Worm (Caenorhabditis elegans) whole organism, midembryonic: Measurements from ENCODE around the gene Y38E10A.17.

ENCODE experiments used
- klf-2 ChIP-seq: fragments of 200-800 bp; sonication (Bioruptor generic); conservative IDR thresholded peaks from 2 replicates; pipeline ENCODE4 v1.3.6; 2022; ENCODE audit warnings: missing genetic modification reagents, missing genetic modification characterization, missing compliant biosample characterization
- ref-1 ChIP-seq: fragments of 200-800 bp; sonication (Bioruptor generic); conservative IDR thresholded peaks from 2 replicates; pipeline ENCODE4 v1.3.6; 2022; ENCODE audit warnings: missing genetic modification reagents, missing genetic modification characterization, missing compliant biosample characterization
- ztf-23 ChIP-seq: fragments of 200-800 bp; sonication (Bioruptor generic); IDR thresholded peaks from 2 replicates; pipeline ENCODE4 v1.3.6; 2022; ENCODE audit warnings: missing genetic modification reagents, missing genetic modification characterization, missing compliant biosample characterization
- ztf-29 ChIP-seq: fragments of 200-800 bp; sonication (Bioruptor generic); IDR thresholded peaks from 2 replicates; pipeline ENCODE4 v1.3.6; 2022; ENCODE audit warnings: missing genetic modification reagents, missing genetic modification characterization, missing compliant biosample characterization

ce11 chrII:12679635-12680034 lies 45.0 kb upstream of the Y38E10A.17 start, which contains the start of the genes Y38E10A.33 and cox-10:
- TF ChIP-seq ztf-29 (GFP tag; lab: Robert Waterston, UW) (no peak), klf-2 (GFP tag; lab: Robert Waterston, UW) (no peak), ref-1 (GFP tag; lab: Robert Waterston, UW) (no peak), ztf-23 (GFP tag; lab: Robert Waterston, UW) (no peak)
